Worm (Caenorhabditis elegans) whole organism, young adult: ENCODE measurements around the gene cut-3.

ENCODE experiments used
- B0019.2 ChIP-seq: fragments of 200-800 bp; sonication (Bioruptor generic); conservative IDR thresholded peaks from 2 replicates; pipeline ENCODE4 v1.3.6; 2022; ENCODE audit warnings: missing genetic modification reagents, missing genetic modification characterization, missing compliant biosample characterization
- B0261.1 ChIP-seq: sonication (generic microtip); optimal IDR thresholded peaks from 2 replicates; lab custom pipeline; 2016; ENCODE audit warnings: mild to moderate bottlenecking, missing genetic modification characterization, moderate library complexity, missing compliant biosample characterization
- C17E4.6 ChIP-seq: fragments of 200-800 bp; sonication (Bioruptor generic); IDR thresholded peaks from 2 replicates; pipeline ENCODE4 v1.3.6; 2022; ENCODE audit warnings: missing genetic modification reagents, missing genetic modification characterization, missing compliant biosample characterization
- D2030.7 ChIP-seq: fragments of 200-800 bp; sonication (Bioruptor generic); IDR thresholded peaks from 2 replicates; pipeline ENCODE4 v1.3.6; 2022; ENCODE audit warnings: missing genetic modification reagents, missing genetic modification characterization, missing compliant biosample characterization
- F22D6.2 ChIP-seq: sonication (generic microtip); optimal IDR thresholded peaks from 2 replicates; lab custom pipeline; 2016; ENCODE audit warnings: mild to moderate bottlenecking, missing genetic modification characterization, missing compliant biosample characterization
- F33H1.4 ChIP-seq: fragments of 200-800 bp; sonication (Bioruptor generic); IDR thresholded peaks from 2 replicates; pipeline ENCODE4 v1.3.6; 2022; ENCODE audit warnings: missing genetic modification reagents, missing genetic modification characterization, missing compliant biosample characterization
- Y53F4B.3 ChIP-seq: fragments of 200-800 bp; sonication (Bioruptor generic); IDR thresholded peaks from 2 replicates; pipeline ENCODE4 v1.3.6; 2022; ENCODE audit warnings: missing genetic modification reagents, missing genetic modification characterization, missing compliant biosample characterization
- Y53G8AR.9 ChIP-seq: fragments of 200-800 bp; sonication (Bioruptor generic); conservative IDR thresholded peaks from 2 replicates; pipeline ENCODE4 v1.3.6; 2022; ENCODE audit warnings: missing genetic modification reagents, missing genetic modification characterization, missing compliant biosample characterization
- Y56A3A.18 ChIP-seq: fragments of 200-800 bp; sonication (Bioruptor generic); IDR thresholded peaks from 2 replicates; pipeline ENCODE4 v1.3.6; 2022; ENCODE audit warnings: missing genetic modification reagents, missing genetic modification characterization, missing compliant biosample characterization
- aptf-2 ChIP-seq: fragments of 200-800 bp; sonication (Bioruptor generic); conservative IDR thresholded peaks from 2 replicates; pipeline ENCODE4 v1.3.6; 2022; ENCODE audit warnings: missing genetic modification reagents, missing genetic modification characterization, missing compliant biosample characterization
- athp-1 ChIP-seq: sonication (generic microtip); optimal IDR thresholded peaks from 2 replicates; lab custom pipeline; 2017; ENCODE audit warnings: mild to moderate bottlenecking, missing genetic modification characterization, missing compliant biosample characterization
- attf-6 ChIP-seq: fragments of 200-800 bp; sonication (Bioruptor generic); IDR thresholded peaks from 2 replicates; pipeline ENCODE4 v1.3.6; 2022; ENCODE audit warnings: missing genetic modification reagents, missing genetic modification characterization, missing compliant biosample characterization
- bed-2 ChIP-seq: fragments of 200-800 bp; sonication (Bioruptor generic); IDR thresholded peaks from 2 replicates; pipeline ENCODE4 v1.3.6; 2022; ENCODE audit warnings: missing genetic modification reagents, missing genetic modification characterization, missing compliant biosample characterization
- cebp-1 ChIP-seq, 2 experiments: fragments of 200-800 bp in 1 of 2; sonication (Bioruptor generic) in 1 of 2; sonication (generic microtip) in 1 of 2; IDR thresholded peaks in 1 of 2; optimal IDR thresholded peaks in 1 of 2; 2 replicates each; pipeline versions ENCODE4 v1.3.6 to Lab custom; 2017 to 2022; ENCODE audit warnings: missing compliant biosample characterization in 2 of 2, missing genetic modification characterization in 2 of 2, mild to moderate bottlenecking in 1 of 2, missing genetic modification reagents in 1 of 2, moderate library complexity in 1 of 2
- ceh-58 ChIP-seq: fragments of 200-800 bp; sonication (Bioruptor generic); IDR thresholded peaks from 2 replicates; pipeline ENCODE4 v1.3.6; 2022; ENCODE audit warnings: missing genetic modification characterization, missing compliant biosample characterization
- ceh-91 ChIP-seq: fragments of 200-800 bp; sonication (Bioruptor generic); IDR thresholded peaks from 2 replicates; pipeline ENCODE4 v1.3.6; 2022; ENCODE audit warnings: missing genetic modification reagents, missing genetic modification characterization, missing compliant biosample characterization
- efl-1 ChIP-seq: fragments of 150-350 bp; optimal IDR thresholded peaks from 2 replicates; lab custom pipeline; 2014; ENCODE audit warnings: missing biosample characterization, missing genetic modification reagents, missing genetic modification characterization
- hmg-1.2 ChIP-seq: fragments of 200-800 bp; sonication (Bioruptor generic); IDR thresholded peaks from 2 replicates; pipeline ENCODE4 v1.3.6; 2022; ENCODE audit warnings: missing genetic modification reagents, missing genetic modification characterization, missing compliant biosample characterization
- hsf-1 ChIP-seq: fragments of 200-800 bp; sonication (Bioruptor generic); IDR thresholded peaks from 2 replicates; pipeline ENCODE4 v1.3.6; 2022; ENCODE audit warnings: missing genetic modification reagents, missing genetic modification characterization, missing compliant biosample characterization
- let-526 ChIP-seq: fragments of 200-800 bp; sonication (Bioruptor generic); IDR thresholded peaks from 2 replicates; pipeline ENCODE4 v1.3.6; 2022; ENCODE audit warnings: missing genetic modification reagents, missing genetic modification characterization, missing compliant biosample characterization
- lin-54 ChIP-seq: fragments of 200-800 bp; sonication (Bioruptor generic); optimal IDR thresholded peaks from 2 replicates; lab custom pipeline; 2018; ENCODE audit warnings: mild to moderate bottlenecking, missing genetic modification characterization, missing compliant biosample characterization
- madf-3 ChIP-seq: fragments of 200-800 bp; sonication (Bioruptor generic); IDR thresholded peaks from 2 replicates; pipeline ENCODE4 v1.3.6; 2022; ENCODE audit warnings: missing genetic modification reagents, missing genetic modification characterization, missing compliant biosample characterization
- mcd-1 ChIP-seq: fragments of 200-800 bp; sonication (Bioruptor generic); IDR thresholded peaks from 2 replicates; pipeline ENCODE4 v1.3.6; 2022; ENCODE audit warnings: missing genetic modification reagents, missing genetic modification characterization, missing compliant biosample characterization
- nhr-179 ChIP-seq: sonication (generic microtip); optimal IDR thresholded peaks from 2 replicates; lab custom pipeline; 2016; ENCODE audit warnings: mild to moderate bottlenecking, missing genetic modification characterization, missing compliant biosample characterization
- pha-4 ChIP-seq: fragments of 150-350 bp; sonication (generic microtip); optimal IDR thresholded peaks from 2 replicates; lab custom pipeline; 2014; ENCODE audit warnings: missing biosample characterization, missing genetic modification reagents, missing genetic modification characterization
- snpc-1.3 ChIP-seq: sonication (generic microtip); optimal IDR thresholded peaks from 2 replicates; lab custom pipeline; 2017; ENCODE audit warnings: missing genetic modification characterization, mild to moderate bottlenecking, missing compliant biosample characterization, antibody characterized with exemption, moderate library complexity, missing genotype, missing genetic modification reagents; ENCODE audit not compliant: insufficient read depth
- snpc-3.4 ChIP-seq: sonication (generic microtip); optimal IDR thresholded peaks from 2 replicates; lab custom pipeline; 2017; ENCODE audit warnings: missing genetic modification characterization, mild to moderate bottlenecking, missing compliant biosample characterization, antibody characterized with exemption, moderate library complexity, missing genotype, missing genetic modification reagents
- somi-1 ChIP-seq: fragments of 200-800 bp; sonication (Bioruptor generic); optimal IDR thresholded peaks from 2 replicates; lab custom pipeline; 2018; ENCODE audit warnings: mild to moderate bottlenecking, missing genetic modification characterization, missing compliant biosample characterization
- sptf-2 ChIP-seq: fragments of 200-800 bp; sonication (Bioruptor generic); optimal IDR thresholded peaks from 2 replicates; lab custom pipeline; 2018; ENCODE audit warnings: mild to moderate bottlenecking, missing genetic modification characterization, missing compliant biosample characterization
- tbp1 ChIP-seq: fragments of 200-800 bp; sonication (Bioruptor generic); optimal IDR thresholded peaks from 2 replicates; lab custom pipeline; 2018; ENCODE audit warnings: mild to moderate bottlenecking, missing genetic modification characterization, missing compliant biosample characterization
- tlf-1 ChIP-seq: fragments of 200-800 bp; sonication (Bioruptor generic); optimal IDR thresholded peaks from 2 replicates; lab custom pipeline; 2018; ENCODE audit warnings: mild to moderate bottlenecking, missing genetic modification characterization, missing compliant biosample characterization
- ztf-3 ChIP-seq: fragments of 200-800 bp; sonication (Bioruptor generic); optimal IDR thresholded peaks from 2 replicates; lab custom pipeline; 2018; ENCODE audit warnings: mild to moderate bottlenecking, missing genetic modification characterization, missing compliant biosample characterization

Gene cut-3

ce11 chrII:8451425-8451824 lies 4.8 kb upstream of the cut-3 start:
- TF ChIP-seq tlf-1: no peak
- no peak for TF ChIP-seq snpc-1.3 (tag; lab: Kevin White, UChicago)
- TF ChIP-seq hsf-1: no peak
- no peak for TF ChIP-seq bed-2 (GFP tag; lab: Robert Waterston, UW)
- TF ChIP-seq mcd-1 (GFP tag; lab: Robert Waterston, UW): no peak
- TF ChIP-seq ztf-3 (GFP tag; lab: Kevin White, UChicago): no peak
- TF ChIP-seq sptf-2 (GFP tag; lab: Kevin White, UChicago): no peak

DNA sequence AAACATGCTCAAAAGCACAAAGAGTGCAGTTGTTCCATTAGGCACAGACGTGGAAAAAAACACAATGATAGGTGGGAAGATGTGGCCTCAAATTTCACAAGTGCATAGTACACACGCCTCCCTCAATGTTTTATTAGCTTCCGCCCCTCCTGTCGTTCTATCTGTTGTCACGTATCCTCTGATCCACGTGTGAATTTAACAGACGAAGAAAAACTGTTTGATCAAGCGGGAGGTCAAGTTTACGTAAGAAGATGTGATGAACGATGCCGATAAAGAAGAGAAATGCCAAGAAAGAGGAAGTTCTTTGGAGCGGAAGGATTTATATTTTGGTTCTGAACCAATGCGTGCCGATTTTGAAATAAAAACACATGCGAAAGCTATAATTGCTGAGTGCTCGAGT lies 4.1 kb upstream of the cut-3 start:
- no peak for TF ChIP-seq bed-2 (GFP tag; lab: Robert Waterston, UW)
- TF ChIP-seq let-526 (GFP tag; lab: Robert Waterston, UW): no peak
- no peak for TF ChIP-seq Y53F4B.3 (GFP tag; lab: Robert Waterston, UW)
- no peak for TF ChIP-seq somi-1 (GFP tag; lab: Kevin White, UChicago)
- TF ChIP-seq efl-1 (GFP tag; lab: Kevin White, UChicago): no peak
- TF ChIP-seq tbp1 (GFP tag; lab: Kevin White, UChicago): no peak
- no peak for TF ChIP-seq C17E4.6 (GFP tag; lab: Robert Waterston, UW)
- no peak for TF ChIP-seq nhr-179
- no peak for TF ChIP-seq B0261.1
- no peak for TF ChIP-seq ceh-58 (GFP tag; lab: Robert Waterston, UW)
- TF ChIP-seq cebp-1 (GFP tag; IDR thresholded peaks at IDR 0.05; lab: Robert Waterston, UW): no peak
- no peak for TF ChIP-seq cebp-1 (tag; optimal IDR thresholded peaks at IDR 0.05; lab: Kevin White, UChicago)
- TF ChIP-seq ceh-91 (GFP tag; lab: Robert Waterston, UW): no peak
- TF ChIP-seq Y53G8AR.9: no peak
- TF ChIP-seq D2030.7 (GFP tag; lab: Robert Waterston, UW): no peak

DNA sequence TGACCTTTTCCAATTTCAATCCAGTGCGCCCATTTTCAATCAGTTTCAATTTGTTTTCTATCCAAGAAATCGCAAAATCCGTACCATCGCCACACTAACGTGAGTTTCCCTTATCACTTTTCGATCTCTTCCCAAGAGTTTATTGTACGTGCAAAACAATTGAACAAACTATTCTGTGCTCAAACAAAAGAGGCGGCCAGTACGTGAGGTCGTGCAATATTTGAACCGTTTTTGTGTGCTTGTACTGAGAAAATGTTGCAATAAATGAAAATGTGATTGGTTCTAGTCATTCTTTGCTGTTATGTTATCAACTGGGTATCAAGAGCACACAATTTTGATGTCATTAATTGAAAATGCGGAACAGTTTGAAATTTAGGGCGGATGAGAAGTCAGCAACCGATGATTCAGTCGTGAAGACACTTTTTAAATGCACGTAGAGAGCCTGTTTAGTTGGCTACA lies 3.1 kb upstream of the cut-3 start, which contains the start of gene F22B5.4:
F22B5.4 (plus strand) TSS at position 51 of the 459 bp plus-strand sequence.
- TF ChIP-seq pha-4 (tag; lab: Kevin White, UChicago): no peak
- TF ChIP-seq B0019.2 (GFP tag; lab: Robert Waterston, UW): no peak
- TF ChIP-seq hmg-1.2 (GFP tag; lab: Robert Waterston, UW): no peak
- TF ChIP-seq snpc-3.4 (tag; lab: Kevin White, UChicago): no peak
- no peak for TF ChIP-seq ceh-58 (GFP tag; lab: Robert Waterston, UW)
- TF ChIP-seq lin-54 (GFP tag; lab: Kevin White, UChicago): no peak
- no peak for TF ChIP-seq madf-3 (GFP tag; lab: Robert Waterston, UW)
- no peak for TF ChIP-seq attf-6 (GFP tag; lab: Robert Waterston, UW)
- no peak for TF ChIP-seq aptf-2 (GFP tag; lab: Robert Waterston, UW)
- TF ChIP-seq F22D6.2 (tag; lab: Kevin White, UChicago): no peak
- no peak for TF ChIP-seq efl-1 (GFP tag; lab: Kevin White, UChicago)
- TF ChIP-seq D2030.7 (GFP tag; lab: Robert Waterston, UW): no peak
- no peak for TF ChIP-seq F33H1.4 (GFP tag; lab: Robert Waterston, UW)

DNA sequence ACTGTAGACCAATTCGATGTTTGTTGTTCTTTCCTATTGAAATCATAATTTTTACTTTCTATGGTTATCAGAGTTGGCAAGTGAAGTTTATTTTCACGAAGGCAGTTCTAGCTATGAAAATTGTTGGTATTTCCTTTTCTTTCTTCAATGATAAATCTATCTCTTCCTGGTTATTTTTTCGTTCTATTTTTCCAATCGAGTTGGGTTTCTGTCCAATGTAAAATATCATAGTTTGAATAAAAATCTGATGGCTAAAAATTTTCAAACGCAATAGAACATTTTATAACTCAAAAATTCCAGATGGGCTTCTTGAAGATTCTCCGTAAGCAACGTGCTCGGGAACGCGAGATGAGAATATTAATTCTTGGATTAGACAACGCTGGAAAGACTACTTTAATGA lies 2.6 kb downstream of the cut-3 start, which contains the start of gene evl-20:
evl-20 (plus strand) TSS at position 301 of the 400 bp plus-strand sequence.
- 0 out of 2 replicates have a peak, but pooled peaks have one; percentile 41 for TF ChIP-seq Y56A3A.18 (GFP tag; lab: Robert Waterston, UW)
- TF ChIP-seq athp-1 (tag; lab: Kevin White, UChicago): no peak
